Fruit fly (Drosophila melanogaster) whole organism, pupa: ENCODE measurements around the gene CG17197.

Experiments
- CG32121 ChIP-seq: fragments of 200-800 bp; sonication (Bioruptor generic); IDR thresholded peaks from 2 replicates; pipeline ENCODE4 v1.3.6; 2022; ENCODE audit warnings: missing biosample characterization, missing genetic modification characterization
- D1 ChIP-seq: fragments of 200-800 bp; sonication (Bioruptor generic); optimal IDR thresholded peaks from 2 replicates; lab custom pipeline; 2018; ENCODE audit warnings: missing biosample characterization, mild to moderate bottlenecking, missing genetic modification characterization, moderate library complexity
- Pif1A ChIP-seq: fragments of 200-800 bp; sonication (Bioruptor generic); optimal IDR thresholded peaks from 3 replicates; lab custom pipeline; 2016; ENCODE audit warnings: missing biosample characterization, missing genetic modification characterization
- Pif1B ChIP-seq: fragments of 200-800 bp; sonication (Bioruptor generic); optimal IDR thresholded peaks from 3 replicates; lab custom pipeline; 2016; ENCODE audit warnings: missing biosample characterization, missing genetic modification characterization
- Snoo ChIP-seq: fragments of 200-800 bp; sonication (Bioruptor generic); optimal IDR thresholded peaks from 3 replicates; lab custom pipeline; 2017; ENCODE audit warnings: missing biosample characterization, mild to moderate bottlenecking, missing genetic modification characterization, inconsistent platforms
- gl ChIP-seq: fragments of 200-800 bp; sonication (Bioruptor generic); optimal IDR thresholded peaks from 2 replicates; lab custom pipeline; 2018; ENCODE audit warnings: missing biosample characterization, mild to moderate bottlenecking, missing genetic modification characterization
- rn ChIP-seq: fragments of 200-800 bp; sonication (Bioruptor generic); IDR thresholded peaks from 2 replicates; pipeline ENCODE4 v1.3.6; 2022; ENCODE audit warnings: missing biosample characterization, missing genetic modification characterization

DNA sequence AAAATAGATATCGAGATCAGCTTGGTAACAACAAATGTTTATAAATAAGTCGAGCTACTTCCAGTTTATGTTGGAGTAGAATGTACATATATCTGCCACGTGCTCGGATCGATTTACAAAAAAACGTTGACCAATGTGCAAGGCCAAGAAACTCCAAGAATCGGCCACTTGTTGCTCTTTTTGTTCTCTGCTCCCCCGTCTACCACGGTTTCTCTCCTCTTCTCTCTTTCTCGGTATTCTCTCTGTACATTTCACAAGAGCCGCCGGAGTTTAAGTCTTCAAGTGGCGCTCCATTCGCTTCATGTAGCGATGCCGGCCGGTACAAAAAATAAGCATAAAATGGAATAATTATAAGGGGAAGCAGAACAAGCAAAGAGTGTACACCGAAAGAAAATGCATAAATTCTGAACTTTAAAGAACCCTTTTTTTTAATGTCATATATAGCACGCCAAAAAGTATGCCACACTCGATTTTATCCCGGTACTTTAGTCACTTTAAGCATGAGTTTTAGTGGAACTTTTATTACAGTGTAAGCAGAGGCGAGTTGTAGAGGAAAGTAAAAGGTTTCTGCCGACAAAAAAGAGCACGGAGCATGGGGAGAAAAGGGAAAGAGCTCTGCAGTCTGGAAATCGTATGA, 37.3 kb downstream of the CG17197 start:
- TF ChIP-seq Pif1B (GFP tag; lab: Kevin White, UChicago) (peak; percentile 99), D1 (tag; lab: Kevin White, UChicago) (peak; percentile 98), Pif1A (GFP tag; lab: Kevin White, UChicago) (peak; percentile 99), rn (GFP tag; lab: Robert Waterston, UW) (peak; percentile 98), CG32121 (GFP tag; lab: Robert Waterston, UW) (peak; percentile 94), gl (tag; lab: Kevin White, UChicago) (peak; percentile 98), Snoo (tag; lab: Kevin White, UChicago) (peak; percentile 98)
